Fruit fly (Drosophila melanogaster): ENCODE measurements around the gene CG13933.

The CG13933 gene

dm6 chr3L:1741655-1742551 is 33.0 kb downstream of the CG13933 start (continued):
- no peak for TF ChIP-seq CG13894 (tag; optimal IDR thresholded peaks at IDR 0.05)
- TF ChIP-seq cato (GFP tag; optimal IDR thresholded peaks at IDR 0.05; ENCODE audit: borderline replicate concordance), result no peak
- no peak for TF ChIP-seq NK7.1 (GFP tag; optimal IDR thresholded peaks at IDR 0.05)
- TF ChIP-seq az2 (GFP tag; optimal IDR thresholded peaks at IDR 0.05), result no peak
- no peak for TF ChIP-seq insv (GFP tag; optimal IDR thresholded peaks at IDR 0.05)
- TF ChIP-seq CG12299 (tag; optimal IDR thresholded peaks at IDR 0.05), result no peak
- no peak for TF ChIP-seq CG10321 (GFP tag; IDR thresholded peaks at IDR 0.05)
- TF ChIP-seq crol (GFP tag; IDR thresholded peaks at IDR 0.05), result no peak; the same call in 1 of the 2 replicates
- no peak for TF ChIP-seq mld (GFP tag; IDR thresholded peaks at IDR 0.05; ENCODE audit: partially characterized antibody)
- TF ChIP-seq CG1832 (GFP tag; optimal IDR thresholded peaks at IDR 0.05), result no peak
- TF ChIP-seq CG18764 (GFP tag; optimal IDR thresholded peaks at IDR 0.05), result no peak
- no peak for TF ChIP-seq cad (GFP tag; optimal IDR thresholded peaks at IDR 0.05)
- no peak for TF ChIP-seq CG14860 (GFP tag; IDR thresholded peaks at IDR 0.05; ENCODE audit: partially characterized antibody)
- no peak for TF ChIP-seq Dip3 (GFP tag; optimal IDR thresholded peaks at IDR 0.05)
- no peak for TF ChIP-seq slbo (GFP tag; IDR thresholded peaks at IDR 0.05)
- no peak for TF ChIP-seq Xbp1 (GFP tag; optimal IDR thresholded peaks at IDR 0.05)
- no peak for TF ChIP-seq gsb-n (tag; optimal IDR thresholded peaks at IDR 0.05)
- TF ChIP-seq tgo (GFP tag; IDR thresholded peaks at IDR 0.05), result no peak
- TF ChIP-seq CG11398 (GFP tag; optimal IDR thresholded peaks at IDR 0.05), result no peak
- peak; percentile 37 for TF ChIP-seq Asciz (GFP tag; optimal IDR thresholded peaks at IDR 0.05)
- no peak for TF ChIP-seq CG9437 (GFP tag; optimal IDR thresholded peaks at IDR 0.05)
- peak; percentile 92 for TF ChIP-seq CG34376 (GFP tag; optimal IDR thresholded peaks at IDR 0.05)
- TF ChIP-seq gsb (GFP tag; IDR thresholded peaks at IDR 0.05), result no peak
- TF ChIP-seq Optix (GFP tag; IDR thresholded peaks at IDR 0.05), result no peak
- no peak for TF ChIP-seq CG14667 (GFP tag; IDR thresholded peaks at IDR 0.05)
- TF ChIP-seq CG15601 (tag; optimal IDR thresholded peaks at IDR 0.05), result no peak
- TF ChIP-seq CG17361 (GFP tag; IDR thresholded peaks at IDR 0.05), result no peak
- TF ChIP-seq bowl (GFP tag; IDR thresholded peaks at IDR 0.05), result no peak
- no peak for TF ChIP-seq dimm (GFP tag; IDR thresholded peaks at IDR 0.05)
- peak; percentile 11 for TF ChIP-seq abd-A (tag; optimal IDR thresholded peaks at IDR 0.05)
- no peak for TF ChIP-seq Mes4 (GFP tag; optimal IDR thresholded peaks at IDR 0.05)
- TF ChIP-seq ash1 (GFP tag; optimal IDR thresholded peaks at IDR 0.05), result no peak
- no peak for TF ChIP-seq unc-4 (GFP tag; IDR thresholded peaks at IDR 0.05; ENCODE audit: partially characterized antibody)
- TF ChIP-seq chn (GFP tag; optimal IDR thresholded peaks at IDR 0.05), result no peak
- no peak for TF ChIP-seq ewg (GFP tag; optimal IDR thresholded peaks at IDR 0.05)
- TF ChIP-seq CG17568 (GFP tag; optimal IDR thresholded peaks at IDR 0.05), result peak; percentile 58
- TF ChIP-seq CG3726 (GFP tag; IDR thresholded peaks at IDR 0.05), result no peak
- TF ChIP-seq Neu2 (GFP tag; optimal IDR thresholded peaks at IDR 0.05; ENCODE audit: borderline replicate concordance), result peak; percentile 84
- TF ChIP-seq tna (GFP tag; IDR thresholded peaks at IDR 0.05; ENCODE audit: partially characterized antibody), result peak; percentile 41; the same call in 1 of the 2 replicates
- TF ChIP-seq CG15269 (tag; optimal IDR thresholded peaks at IDR 0.05), result no peak
- no peak for TF ChIP-seq CG13424 (tag; optimal IDR thresholded peaks at IDR 0.05)
- no peak for TF ChIP-seq gce (GFP tag; IDR thresholded peaks at IDR 0.05)
- no peak for TF ChIP-seq CG33213 (GFP tag; optimal IDR thresholded peaks at IDR 0.05)
- no peak for TF ChIP-seq vnd (GFP tag; IDR thresholded peaks at IDR 0.05; ENCODE audit: partially characterized antibody)
- TF ChIP-seq Elba2 (GFP tag; optimal IDR thresholded peaks at IDR 0.05), result no peak
- no peak for TF ChIP-seq pnt (GFP tag; optimal IDR thresholded peaks at IDR 0.05)
- TF ChIP-seq z (GFP tag; IDR thresholded peaks at IDR 0.05), result no peak
- no peak for TF ChIP-seq lbe (GFP tag; optimal IDR thresholded peaks at IDR 0.05)
- no peak for TF ChIP-seq CG18619 (GFP tag; optimal IDR thresholded peaks at IDR 0.05)
